Worm (Caenorhabditis elegans): Measurements from ENCODE around the gene fbxc-18.
"Not testable (repeated sequence)": the region's sequence is repeated elsewhere in the genome, so short reads cannot be mapped to it uniquely, and the experiment has no call there.

- not testable (repeated sequence) for TF ChIP-seq klf-2 (GFP tag; conservative IDR thresholded peaks at IDR 0.05); ref-1 (GFP tag; conservative IDR thresholded peaks at IDR 0.05); T22C8.4 (GFP tag; IDR thresholded peaks at IDR 0.05)
Measured at ce11 chrII:930871-931270, 36.0 kb downstream of the fbxc-18 start, which contains the start of gene fbxc-34.
